Fruit fly (Drosophila melanogaster): ENCODE data around the gene Jon25Biii.

The Jon25Biii gene

dm6 chr2L:4915715-4916153, 34.8 kb downstream of the Jon25Biii start (continued):
- TF ChIP-seq hbn (GFP tag; IDR thresholded peaks at IDR 0.05; ENCODE audit: partially characterized antibody) (no peak), CG2116 (GFP tag; optimal IDR thresholded peaks at IDR 0.05) (no peak), wek (GFP tag; optimal IDR thresholded peaks at IDR 0.05) (no peak), pan (optimal IDR thresholded peaks at IDR 0.05) (no peak), pan (GFP tag; optimal IDR thresholded peaks at IDR 0.05 in 1 of 2, IDR thresholded peaks at IDR 0.05 in 1 of 2) (no peak), CG1832 (GFP tag; optimal IDR thresholded peaks at IDR 0.05) (no peak), CkIIα-i1 (GFP tag; IDR thresholded peaks at IDR 0.05) (no peak), CG34224 (GFP tag; IDR thresholded peaks at IDR 0.05; ENCODE audit: partially characterized antibody) (no peak), CG18011 (GFP tag; optimal IDR thresholded peaks at IDR 0.05) (no peak), pb (GFP tag; optimal IDR thresholded peaks at IDR 0.05) (no peak), knrl (GFP tag; IDR thresholded peaks at IDR 0.05; ENCODE audit: partially characterized antibody) (no peak), CG1602 (GFP tag; optimal IDR thresholded peaks at IDR 0.05) (no peak), bowl (GFP tag; IDR thresholded peaks at IDR 0.05) (no peak), GATAe (GFP tag; conservative IDR thresholded peaks at IDR 0.05) (no peak), slou (GFP tag; optimal IDR thresholded peaks at IDR 0.05) (no peak), ap (GFP tag; IDR thresholded peaks at IDR 0.05) (no peak), lmd (GFP tag; IDR thresholded peaks at IDR 0.05) (peak; percentile 37), CG8388 (GFP tag; optimal IDR thresholded peaks at IDR 0.05) (peak; percentile 15), corto (GFP tag; optimal IDR thresholded peaks at IDR 0.05) (no peak), CG17359 (tag; optimal IDR thresholded peaks at IDR 0.05) (no peak), CG3281 (GFP tag; optimal IDR thresholded peaks at IDR 0.05) (peak; percentile 3), CG31224 (GFP tag; IDR thresholded peaks at IDR 0.05) (no peak), HHEX (GFP tag; optimal IDR thresholded peaks at IDR 0.05) (no peak), CG5245 (GFP tag; optimal IDR thresholded peaks at IDR 0.05) (no peak), CG15073 (GFP tag; optimal IDR thresholded peaks at IDR 0.05) (no peak), PHDP (tag; optimal IDR thresholded peaks at IDR 0.05) (no peak), CG10274 (GFP tag; optimal IDR thresholded peaks at IDR 0.05) (no peak), slp2 (GFP tag; optimal IDR thresholded peaks at IDR 0.05) (no peak), Dp (GFP tag; optimal IDR thresholded peaks at IDR 0.05) (no peak), stc (GFP tag; IDR thresholded peaks at IDR 0.05) (no peak), CG1529 (GFP tag; optimal IDR thresholded peaks at IDR 0.05) (peak; percentile 28), dan (GFP tag; IDR thresholded peaks at IDR 0.05) (no peak), MBD-R2 (GFP tag; IDR thresholded peaks at IDR 0.05) (no peak), disco-r (GFP tag; optimal IDR thresholded peaks at IDR 0.05) (no peak), CG5180 (GFP tag; optimal IDR thresholded peaks at IDR 0.05) (no peak), CG2202 (tag; optimal IDR thresholded peaks at IDR 0.05) (no peak), Camta (GFP tag; optimal IDR thresholded peaks at IDR 0.05) (no peak), CG17568 (GFP tag; optimal IDR thresholded peaks at IDR 0.05) (no peak), CG10543 (GFP tag; optimal IDR thresholded peaks at IDR 0.05) (no peak), CG6272 (GFP tag; IDR thresholded peaks at IDR 0.05) (no peak), Deaf1 (tag; optimal IDR thresholded peaks at IDR 0.05) (no peak), BEAF-32 (GFP tag; optimal IDR thresholded peaks at IDR 0.05) (no peak), vvl (GFP tag; IDR thresholded peaks at IDR 0.05) (0 out of 2 replicates have a peak, but pooled peaks have one; percentile 22), Nf-YC (tag; optimal IDR thresholded peaks at IDR 0.05) (no peak), Rx (GFP tag; IDR thresholded peaks at IDR 0.05) (no peak), pros (GFP tag; optimal IDR thresholded peaks at IDR 0.05) (no peak), CG16863 (GFP tag; optimal IDR thresholded peaks at IDR 0.05) (no peak), Usf (GFP tag; optimal IDR thresholded peaks at IDR 0.05) (no peak), CG12219 (GFP tag; optimal IDR thresholded peaks at IDR 0.05) (no peak), Lim3 (GFP tag; IDR thresholded peaks at IDR 0.05) (no peak), C15 (GFP tag; IDR thresholded peaks at IDR 0.05) (no peak), dysf (GFP tag; IDR thresholded peaks at IDR 0.05) (peak; percentile 36; the same call in 1 of the 3 replicates)
